Worm (Caenorhabditis elegans): ENCODE data around the gene F42A6.2.
"Not testable (repeated sequence)": the region's sequence is repeated elsewhere in the genome, so short reads cannot be mapped to it uniquely, and the experiment has no call there.

The F42A6.2 gene

DNA sequence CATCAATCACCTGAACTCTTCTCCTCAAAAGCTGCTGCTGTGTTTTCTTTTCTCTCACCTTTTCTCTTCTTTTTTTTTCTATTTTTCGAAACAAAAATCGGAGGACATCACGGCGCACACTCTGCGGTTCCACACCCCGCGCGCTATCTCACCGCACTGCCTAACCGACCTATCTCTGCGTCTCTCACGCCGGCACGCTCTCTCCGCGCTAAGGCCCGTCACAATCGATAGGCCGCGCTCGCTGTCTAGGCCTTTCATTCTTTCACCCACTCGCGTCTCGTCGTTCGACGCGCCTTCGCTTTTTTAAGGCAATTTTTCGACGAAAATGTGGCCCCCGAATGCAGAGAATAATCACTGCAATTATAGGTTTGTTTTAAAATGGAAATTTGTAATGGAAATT is 30.0 kb upstream of the F42A6.2 start, which contains the start of gene zip-11 (continued):
- TF ChIP-seq tbx-2 (tag; optimal IDR thresholded peaks at IDR 0.05) (peak; percentile 15), ceh-31 (tag; optimal IDR thresholded peaks at IDR 0.05) (peak; percentile 72), ceh-34 (tag; optimal IDR thresholded peaks at IDR 0.05) (peak; percentile 0), ceh-14 (tag; optimal IDR thresholded peaks at IDR 0.05) (no peak), ceh-2 (tag; optimal IDR thresholded peaks at IDR 0.05) (no peak), npax-4 (tag; optimal IDR thresholded peaks at IDR 0.05) (no peak), ama-1 (optimal IDR thresholded peaks at IDR 0.05) (no peak), eyg-1 (tag; optimal IDR thresholded peaks at IDR 0.05) (no peak), ref-2 (tag; optimal IDR thresholded peaks at IDR 0.05) (peak; percentile 14), pat-9 (tag; optimal IDR thresholded peaks at IDR 0.05) (no peak), nhr-232 (tag; optimal IDR thresholded peaks at IDR 0.05) (no peak), T23F11.4 (GFP tag; optimal IDR thresholded peaks at IDR 0.05) (no peak), ceh-6 (GFP tag; optimal IDR thresholded peaks at IDR 0.05) (no peak), ceh-30 (tag; optimal IDR thresholded peaks at IDR 0.05) (no peak), ets-4 (tag; optimal IDR thresholded peaks at IDR 0.05) (peak; percentile 30), madf-2 (tag; optimal IDR thresholded peaks at IDR 0.05) (no peak), ceh-18 (tag; optimal IDR thresholded peaks at IDR 0.05) (peak; percentile 65), fax-1 (tag; optimal IDR thresholded peaks at IDR 0.05) (no peak), unc-55 (GFP tag; optimal IDR thresholded peaks at IDR 0.05) (peak; percentile 73), nfya-1 (tag; optimal IDR thresholded peaks at IDR 0.05) (peak; percentile 10), ceh-45 (GFP tag; IDR thresholded peaks at IDR 0.05) (no peak), pqm-1 (tag; optimal IDR thresholded peaks at IDR 0.05) (no peak), hlh-13 (GFP tag; optimal IDR thresholded peaks at IDR 0.05) (no peak), C38D4.7 (GFP tag; optimal IDR thresholded peaks at IDR 0.05) (no peak), tbx-7 (tag; optimal IDR thresholded peaks at IDR 0.05) (no peak), hlh-6 (tag; optimal IDR thresholded peaks at IDR 0.05) (no peak), elt-2 (tag; optimal IDR thresholded peaks at IDR 0.05) (no peak), che-1 (tag; optimal IDR thresholded peaks at IDR 0.05) (no peak), zip-5 (tag; optimal IDR thresholded peaks at IDR 0.05) (no peak)

DNA sequence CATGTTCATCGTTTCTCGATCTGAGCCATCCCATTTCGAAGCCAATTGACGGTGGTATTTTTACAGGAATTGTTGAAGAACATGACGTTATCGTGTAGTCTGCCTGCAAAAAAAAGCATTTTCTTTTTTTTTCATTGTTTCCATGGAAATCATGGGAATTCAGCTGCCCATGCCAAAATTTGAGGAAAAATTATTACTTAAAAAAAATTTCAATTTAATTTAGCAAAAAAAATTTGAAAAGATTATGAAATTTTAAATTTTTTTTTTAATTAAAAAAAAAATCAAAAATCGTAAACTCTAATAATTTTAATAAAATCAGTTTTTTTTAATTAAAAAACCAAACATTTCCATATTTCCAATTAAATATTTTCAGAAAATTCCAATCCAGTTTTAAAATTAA is 9.5 kb upstream of the F42A6.2 start, which contains the start of gene F42A6.5:
Gene F42A6.5 (minus strand): TSS at position 101 of the 400 bp plus-strand sequence.
- TF ChIP-seq fkh-10 (GFP tag; optimal IDR thresholded peaks at IDR 0.05); sox-4 (tag; optimal IDR thresholded peaks at IDR 0.05); sdc-2 (tag; optimal IDR thresholded peaks at IDR 0.05): not testable (repeated sequence)

DNA sequence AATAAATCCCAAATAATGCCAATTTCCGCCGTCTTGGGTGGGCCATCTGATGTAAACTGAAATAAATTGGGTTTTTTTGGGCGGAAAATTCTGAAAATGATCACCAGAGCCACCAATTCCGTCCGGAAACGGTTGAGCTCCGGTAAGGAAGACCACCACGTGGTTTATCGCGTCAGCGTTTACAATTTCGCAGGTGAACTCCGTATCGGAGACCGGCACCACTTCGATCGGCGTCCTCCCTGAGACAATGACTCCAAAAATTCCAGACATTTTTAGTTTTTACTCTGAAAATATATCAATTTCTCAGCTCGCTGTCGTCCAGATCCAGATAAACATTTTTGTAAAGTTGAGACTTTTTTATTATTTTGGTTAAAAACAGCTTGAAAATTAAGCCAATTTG is 4.7 kb upstream of the F42A6.2 start, which contains the start of gene F42A6.6:
Gene F42A6.6 (minus strand): TSS at position 289 of the 400 bp plus-strand sequence.
- peak; percentile 88 for TF ChIP-seq ama-1 (optimal IDR thresholded peaks at IDR 0.05)
- TF ChIP-seq ttx-3 (tag; optimal IDR thresholded peaks at IDR 0.05): no peak

DNA sequence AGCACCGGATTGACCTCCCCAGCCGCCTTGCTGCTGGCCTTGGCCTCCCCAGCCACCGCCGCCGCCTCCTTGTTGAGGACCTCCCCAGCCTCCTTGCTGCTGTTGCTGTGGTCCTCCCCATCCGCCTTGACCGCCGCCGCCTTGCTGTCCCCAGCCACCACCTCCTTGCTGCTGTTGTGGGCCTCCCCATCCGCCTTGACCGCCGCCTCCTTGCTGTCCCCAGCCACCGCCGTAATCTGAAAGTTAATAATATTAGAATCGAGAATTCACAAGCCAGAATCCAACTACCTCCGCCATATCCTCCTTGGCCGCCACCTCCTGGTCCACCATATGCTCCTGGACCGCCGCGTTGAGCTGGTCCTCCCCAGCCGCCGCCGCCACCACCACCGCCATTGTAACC is 4.0 kb upstream of the F42A6.2 start:
- no peak for TF ChIP-seq K02D7.2 (tag; optimal IDR thresholded peaks at IDR 0.05)

DNA sequence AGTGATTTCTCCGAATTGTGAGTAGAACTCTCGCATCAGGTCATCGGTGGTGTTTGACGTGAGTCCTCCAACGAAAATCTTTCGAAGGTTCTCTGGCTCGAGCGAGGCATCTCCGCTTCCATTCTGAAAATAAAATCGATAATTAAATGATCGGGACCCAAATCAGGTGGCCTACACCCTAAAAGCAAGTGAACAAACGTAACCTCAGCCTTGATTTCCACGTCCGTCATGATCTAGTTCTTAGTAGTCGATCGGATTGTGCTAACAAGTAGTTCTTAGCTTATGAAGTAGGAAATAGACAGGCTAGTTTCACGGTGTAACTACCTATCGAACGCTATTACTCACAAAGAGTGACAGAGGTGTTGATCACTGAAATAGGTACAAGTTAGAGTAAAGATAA is 3.1 kb upstream of the F42A6.2 start:
- TF ChIP-seq ceh-19 (GFP tag; optimal IDR thresholded peaks at IDR 0.05) (no peak), mec-3 (tag; optimal IDR thresholded peaks at IDR 0.05; ENCODE audit: borderline replicate concordance) (no peak), che-1 (tag; optimal IDR thresholded peaks at IDR 0.05) (no peak), nhr-11 (tag; optimal IDR thresholded peaks at IDR 0.05) (no peak), hlh-30 (tag; optimal IDR thresholded peaks at IDR 0.05; ENCODE audit: insufficient read depth) (no peak), npax-4 (tag; optimal IDR thresholded peaks at IDR 0.05) (no peak), hlh-13 (GFP tag; optimal IDR thresholded peaks at IDR 0.05) (no peak), K02D7.2 (tag; optimal IDR thresholded peaks at IDR 0.05) (no peak), sox-4 (tag; optimal IDR thresholded peaks at IDR 0.05) (no peak), hlh-6 (tag; optimal IDR thresholded peaks at IDR 0.05) (no peak), fkh-10 (GFP tag; optimal IDR thresholded peaks at IDR 0.05) (no peak), unc-42 (tag; optimal IDR thresholded peaks at IDR 0.05) (no peak), Y22D7AL.16 (tag; optimal IDR thresholded peaks at IDR 0.05) (no peak), tbx-2 (tag; optimal IDR thresholded peaks at IDR 0.05) (no peak), odd-2 (tag; optimal IDR thresholded peaks at IDR 0.05) (no peak), ceh-9 (tag; optimal IDR thresholded peaks at IDR 0.05) (no peak), C38D4.7 (GFP tag; optimal IDR thresholded peaks at IDR 0.05) (no peak), ceh-18 (tag; optimal IDR thresholded peaks at IDR 0.05) (no peak), madf-2 (tag; optimal IDR thresholded peaks at IDR 0.05) (no peak)
